Worm (Caenorhabditis elegans) whole organism, young adult: ENCODE measurements around the gene sre-3.
"Not testable (repeated sequence)": the region's sequence is repeated elsewhere in the genome, so short reads cannot be mapped to it uniquely, and the experiment has no call there.

Experiments used
- C06A6.2 ChIP-seq: fragments of 200-800 bp; sonication (Bioruptor generic); conservative IDR thresholded peaks from 2 replicates; pipeline ENCODE4 v1.3.6; 2022; ENCODE audit warnings: missing genetic modification characterization, missing compliant biosample characterization
- C17E4.6 ChIP-seq: fragments of 200-800 bp; sonication (Bioruptor generic); IDR thresholded peaks from 2 replicates; pipeline ENCODE4 v1.3.6; 2022; ENCODE audit warnings: missing genetic modification reagents, missing genetic modification characterization, missing compliant biosample characterization
- F23B12.7 ChIP-seq: sonication (generic microtip); optimal IDR thresholded peaks from 2 replicates; lab custom pipeline; 2017; ENCODE audit warnings: missing genetic modification characterization, mild to moderate bottlenecking, missing compliant biosample characterization, antibody characterized with exemption, moderate library complexity; ENCODE audit not compliant: insufficient read depth
- F52B5.7 ChIP-seq: sonication (generic microtip); optimal IDR thresholded peaks from 2 replicates; lab custom pipeline; 2016; ENCODE audit warnings: mild to moderate bottlenecking, missing genetic modification characterization, missing compliant biosample characterization
- K12H6.12 ChIP-seq: fragments of 200-800 bp; sonication (Bioruptor generic); optimal IDR thresholded peaks from 2 replicates; lab custom pipeline; 2018; ENCODE audit warnings: mild to moderate bottlenecking, missing genetic modification characterization, missing compliant biosample characterization
- Y56A3A.18 ChIP-seq: fragments of 200-800 bp; sonication (Bioruptor generic); IDR thresholded peaks from 2 replicates; pipeline ENCODE4 v1.3.6; 2022; ENCODE audit warnings: missing genetic modification reagents, missing genetic modification characterization, missing compliant biosample characterization
- aptf-3 ChIP-seq: fragments of 200-800 bp; sonication (Bioruptor generic); IDR thresholded peaks from 2 replicates; pipeline ENCODE4 v1.3.6; 2022; ENCODE audit warnings: missing genetic modification characterization, missing compliant biosample characterization
- attf-5 ChIP-seq: fragments of 200-800 bp; sonication (Bioruptor generic); optimal IDR thresholded peaks from 2 replicates; lab custom pipeline; 2018; ENCODE audit warnings: mild to moderate bottlenecking, missing genetic modification characterization, missing compliant biosample characterization
- cebp-1 ChIP-seq, 2 experiments: fragments of 200-800 bp in 1 of 2; sonication (Bioruptor generic) in 1 of 2; sonication (generic microtip) in 1 of 2; IDR thresholded peaks in 1 of 2; optimal IDR thresholded peaks in 1 of 2; 2 replicates each; pipeline versions ENCODE4 v1.3.6 to Lab custom; 2017 to 2022; ENCODE audit warnings: missing compliant biosample characterization in 2 of 2, missing genetic modification characterization in 2 of 2, mild to moderate bottlenecking in 1 of 2, missing genetic modification reagents in 1 of 2, moderate library complexity in 1 of 2
- ceh-79 ChIP-seq: sonication (generic microtip); optimal IDR thresholded peaks from 2 replicates; lab custom pipeline; 2017; ENCODE audit warnings: mild to moderate bottlenecking, missing genetic modification characterization, missing compliant biosample characterization
- egl-18 ChIP-seq: fragments of 200-800 bp; sonication (Bioruptor generic); IDR thresholded peaks from 2 replicates; pipeline ENCODE4 v1.3.6; 2022; ENCODE audit warnings: missing genetic modification reagents, missing genetic modification characterization, missing compliant biosample characterization
- ekl-4 ChIP-seq: fragments of 200-800 bp; sonication (Bioruptor generic); IDR thresholded peaks from 2 replicates; pipeline ENCODE4 v1.3.6; 2022; ENCODE audit warnings: missing genetic modification reagents, missing genetic modification characterization, missing compliant biosample characterization
- fkh-3 ChIP-seq: sonication (generic microtip); optimal IDR thresholded peaks from 2 replicates; lab custom pipeline; 2016; ENCODE audit warnings: mild to moderate bottlenecking, missing genetic modification characterization, missing compliant biosample characterization
- hmg-1.2 ChIP-seq: fragments of 200-800 bp; sonication (Bioruptor generic); IDR thresholded peaks from 2 replicates; pipeline ENCODE4 v1.3.6; 2022; ENCODE audit warnings: missing genetic modification reagents, missing genetic modification characterization, missing compliant biosample characterization
- hrde-1 ChIP-seq: sonication (generic microtip); optimal IDR thresholded peaks from 2 replicates; lab custom pipeline; 2016; ENCODE audit warnings: missing genetic modification characterization, mild to moderate bottlenecking, missing compliant biosample characterization, moderate library complexity, missing genotype, missing genetic modification reagents, borderline replicate concordance
- hsf-1 ChIP-seq: fragments of 200-800 bp; sonication (Bioruptor generic); IDR thresholded peaks from 2 replicates; pipeline ENCODE4 v1.3.6; 2022; ENCODE audit warnings: missing genetic modification reagents, missing genetic modification characterization, missing compliant biosample characterization
- madf-6 ChIP-seq: fragments of 200-800 bp; sonication (Bioruptor generic); IDR thresholded peaks from 2 replicates; pipeline ENCODE4 v1.3.6; 2022; ENCODE audit warnings: missing genetic modification reagents, missing genetic modification characterization, missing compliant biosample characterization
- mel-28 ChIP-seq: sonication (generic microtip); optimal IDR thresholded peaks from 2 replicates; lab custom pipeline; 2016; ENCODE audit warnings: borderline replicate concordance, mild to moderate bottlenecking, missing genetic modification characterization, missing compliant biosample characterization
- nfyb-1 ChIP-seq: fragments of 200-800 bp; sonication (Bioruptor generic); IDR thresholded peaks from 2 replicates; pipeline ENCODE4 v1.3.6; 2022; ENCODE audit warnings: missing genetic modification reagents, missing genetic modification characterization, missing compliant biosample characterization
- nhr-80 ChIP-seq: sonication (generic microtip); optimal IDR thresholded peaks from 2 replicates; lab custom pipeline; 2016; ENCODE audit warnings: missing genetic modification characterization, missing compliant biosample characterization
- pbrm-1 ChIP-seq: fragments of 200-800 bp; sonication (Bioruptor generic); IDR thresholded peaks from 2 replicates; pipeline ENCODE4 v1.3.6; 2022; ENCODE audit warnings: missing genetic modification reagents, missing genetic modification characterization, missing compliant biosample characterization
- rcor-1 ChIP-seq: fragments of 200-800 bp; sonication (Bioruptor generic); IDR thresholded peaks from 2 replicates; pipeline ENCODE4 v1.3.6; 2022; ENCODE audit warnings: missing genetic modification reagents, missing genetic modification characterization, missing compliant biosample characterization
- rpc-1 ChIP-seq, 2 experiments: fragments of 150-350 bp in 1 of 2; sonication (generic microtip) in 1 of 2; optimal IDR thresholded peaks; 2 replicates each; lab custom pipeline; 2014 to 2018; ENCODE audit warnings: missing biosample characterization in 1 of 2, missing genetic modification characterization in 1 of 2, missing genetic modification reagents in 1 of 2, missing genotype in 1 of 2
- snpc-1.1 ChIP-seq: sonication (generic microtip); optimal IDR thresholded peaks from 2 replicates; lab custom pipeline; 2017; ENCODE audit warnings: missing genetic modification characterization, mild to moderate bottlenecking, missing compliant biosample characterization, antibody characterized with exemption, moderate library complexity, missing genotype, missing genetic modification reagents; ENCODE audit not compliant: insufficient read depth
- snpc-3.4 ChIP-seq: sonication (generic microtip); optimal IDR thresholded peaks from 2 replicates; lab custom pipeline; 2017; ENCODE audit warnings: missing genetic modification characterization, mild to moderate bottlenecking, missing compliant biosample characterization, antibody characterized with exemption, moderate library complexity, missing genotype, missing genetic modification reagents
- snpc-4 ChIP-seq, 5 experiments: fragments of 150-350 bp in 1 of 5; sonication (generic microtip) in 4 of 5; optimal IDR thresholded peaks; 2 replicates each; lab custom pipeline; 2014 to 2018; ENCODE audit warnings: missing genetic modification characterization in 5 of 5, missing biosample characterization in 3 of 5, antibody characterized with exemption in 2 of 5, mild to moderate bottlenecking in 2 of 5, missing compliant biosample characterization in 2 of 5, missing genotype in 2 of 5, moderate library complexity in 2 of 5, missing genetic modification reagents in 1 of 5
- sptf-2 ChIP-seq: fragments of 200-800 bp; sonication (Bioruptor generic); optimal IDR thresholded peaks from 2 replicates; lab custom pipeline; 2018; ENCODE audit warnings: mild to moderate bottlenecking, missing genetic modification characterization, missing compliant biosample characterization
- unc-130 ChIP-seq: sonication (generic microtip); optimal IDR thresholded peaks from 2 replicates; lab custom pipeline; 2016; ENCODE audit warnings: missing genetic modification reagents, missing genetic modification characterization, missing compliant biosample characterization
- ztf-18 ChIP-seq: sonication (generic microtip); optimal IDR thresholded peaks from 2 replicates; lab custom pipeline; 2016; ENCODE audit warnings: missing genotype, mild to moderate bottlenecking, missing genetic modification characterization, missing compliant biosample characterization
- ztf-28 ChIP-seq: fragments of 200-800 bp; sonication (Bioruptor generic); IDR thresholded peaks from 2 replicates; pipeline ENCODE4 v1.3.6; 2022; ENCODE audit warnings: missing genetic modification reagents, missing genetic modification characterization, missing compliant biosample characterization

Gene sre-3

ce11 chrII:7368761-7369160, 16.8 kb upstream of the sre-3 start, which contains the start of gene F43E2.6:
Gene F43E2.6, minus strand, starts transcription at chrII:7368861.
- TF ChIP-seq K12H6.12 (tag; lab: Kevin White, UChicago) (no peak), mel-28 (no peak), aptf-3 (GFP tag; lab: Robert Waterston, UW) (no peak), sptf-2 (GFP tag; lab: Kevin White, UChicago) (no peak), Y56A3A.18 (GFP tag; lab: Robert Waterston, UW) (no peak), F52B5.7 (tag; lab: Kevin White, UChicago) (no peak), madf-6 (no peak), unc-130 (GFP tag; lab: Kevin White, UChicago) (no peak)

ce11 chrII:7370195-7370594, 15.3 kb upstream of the sre-3 start, which contains the start of gene F43E2.11:
Gene F43E2.11, minus strand, starts transcription at chrII:7370295.
- not testable (repeated sequence) for TF ChIP-seq C17E4.6 (GFP tag; lab: Robert Waterston, UW); fkh-3 (tag; lab: Kevin White, UChicago); egl-18
- TF ChIP-seq, all 124 proteins: peak for 0; not testable (repeated sequence) for 124

ce11 chrII:7371574-7371973, 14.0 kb upstream of the sre-3 start:
- TF ChIP-seq snpc-4 (GFP tag; optimal IDR thresholded peaks at IDR 0.05; lab: Kevin White, UChicago): peak; percentile 40
- peak in 2 of 4 experiments; percentile 89 to 93 for TF ChIP-seq snpc-4 (tag; optimal IDR thresholded peaks at IDR 0.05; lab: Kevin White, UChicago)

- TF ChIP-seq hmg-1.2 (0 out of 2 replicates have a peak, but pooled peaks have one; percentile 21), nfyb-1 (GFP tag; lab: Robert Waterston, UW) (peak; percentile 30; the same call in 1 of the 2 replicates), madf-6 (peak; percentile 60), hsf-1 (0 out of 2 replicates have a peak, but pooled peaks have one; percentile 56), ekl-4 (peak; percentile 42), C17E4.6 (GFP tag; lab: Robert Waterston, UW) (0 out of 2 replicates have a peak, but pooled peaks have one; percentile 30), ztf-28 (GFP tag; lab: Robert Waterston, UW) (0 out of 2 replicates have a peak, but pooled peaks have one; percentile 32), pbrm-1 (GFP tag; lab: Robert Waterston, UW) (peak; percentile 44; the same call in 1 of the 2 replicates)
Measured at ce11 chrII:7372371-7372770, 13.2 kb upstream of the sre-3 start.

ce11 chrII:7374143-7374542, 11.4 kb upstream of the sre-3 start, which contains the start of the genes mtch-1 and rpb-4:
Gene mtch-1, minus strand, starts transcription at chrII:7374166.
Gene rpb-4, plus strand, starts transcription at chrII:7374495.
- peak; percentile 39 for TF ChIP-seq snpc-4 (GFP tag; optimal IDR thresholded peaks at IDR 0.05; lab: Kevin White, UChicago)
- peak in 1 of 4 experiments; percentile 34 for TF ChIP-seq snpc-4 (tag; optimal IDR thresholded peaks at IDR 0.05; lab: Kevin White, UChicago)
- TF ChIP-seq nhr-80 (tag; lab: Kevin White, UChicago): peak; percentile 19
- TF ChIP-seq rcor-1: no peak
- TF ChIP-seq snpc-3.4: peak; percentile 23
- peak; percentile 33 for TF ChIP-seq F23B12.7 (tag; lab: Kevin White, UChicago)
- no peak for TF ChIP-seq madf-6
- TF ChIP-seq ceh-79 (tag; lab: Kevin White, UChicago): no peak
- peak; percentile 13 for TF ChIP-seq attf-5 (GFP tag; lab: Kevin White, UChicago)
- peak; percentile 44 for TF ChIP-seq snpc-1.1 (tag; lab: Kevin White, UChicago)
- TF ChIP-seq rpc-1 (optimal IDR thresholded peaks at IDR 0.05; lab: Kevin White, UChicago): peak; percentile 11
- no peak for TF ChIP-seq rpc-1 (tag; optimal IDR thresholded peaks at IDR 0.05; lab: Kevin White, UChicago)
- TF ChIP-seq ztf-18 (tag; lab: Kevin White, UChicago): peak; percentile 12
- TF ChIP-seq C06A6.2 (GFP tag; lab: Robert Waterston, UW): no peak
- no peak for TF ChIP-seq cebp-1 (GFP tag; IDR thresholded peaks at IDR 0.05; lab: Robert Waterston, UW)
- TF ChIP-seq cebp-1 (tag; optimal IDR thresholded peaks at IDR 0.05; lab: Kevin White, UChicago): no peak
- no peak for TF ChIP-seq hrde-1 (tag; lab: Kevin White, UChicago)
